Fruit fly (Drosophila melanogaster): ENCODE measurements around the gene CG3288.

The CG3288 gene

dm6 chr3L:20835882-20836281, at the start of gene CG3288:
CG3288 (plus strand) TSS chr3L:20836182.
- TF ChIP-seq CG17801 (GFP tag; optimal IDR thresholded peaks at IDR 0.05; ENCODE audit: partially characterized antibody) = no peak

dm6 chr3L:20787835-20788380, 48.1 kb upstream of the CG3288 start, which contains the start of gene CG11396:
CG11396 (minus strand) TSS chr3L:20788137.
- peak; percentile 3 for TF ChIP-seq CG17801 (GFP tag; optimal IDR thresholded peaks at IDR 0.05; ENCODE audit: partially characterized antibody)

dm6 chr3L:20789299-20789698, 46.7 kb upstream of the CG3288 start:
- TF ChIP-seq CG17801 (GFP tag; optimal IDR thresholded peaks at IDR 0.05; ENCODE audit: partially characterized antibody) = no peak

- no peak for TF ChIP-seq CG17801 (GFP tag; optimal IDR thresholded peaks at IDR 0.05; ENCODE audit: partially characterized antibody)
These were observed 43.3 kb upstream of the CG3288 start, which contains the start of gene Six4 for dm6 chr3L:20792693-20793092. Six4 (minus strand) TSS chr3L:20792777.

dm6 chr3L:20796757-20797156, 39.2 kb upstream of the CG3288 start:
- no peak for TF ChIP-seq CG17801 (GFP tag; optimal IDR thresholded peaks at IDR 0.05; ENCODE audit: partially characterized antibody)

dm6 chr3L:20797379-20797778, 38.6 kb upstream of the CG3288 start:
- TF ChIP-seq CG17801 (GFP tag; optimal IDR thresholded peaks at IDR 0.05; ENCODE audit: partially characterized antibody) = no peak

dm6 chr3L:20798325-20798846, 37.6 kb upstream of the CG3288 start, which contains the start of the genes CG3698 and tzn:
CG3698 (minus strand) TSS chr3L:20798375.
tzn (plus strand) TSS chr3L:20798645.
- peak; percentile 80 for TF ChIP-seq CG17801 (GFP tag; optimal IDR thresholded peaks at IDR 0.05; ENCODE audit: partially characterized antibody)

- no peak for TF ChIP-seq CG17801 (GFP tag; optimal IDR thresholded peaks at IDR 0.05; ENCODE audit: partially characterized antibody)
These were observed 35.8 kb upstream of the CG3288 start, which contains the start of gene Spc105R for dm6 chr3L:20800208-20800607. Spc105R (plus strand) TSS chr3L:20800410.

dm6 chr3L:20809088-20809999, 26.6 kb upstream of the CG3288 start, which contains the start of the genes CG3634 and HIPP1:
CG3634 (minus strand) TSS chr3L:20809272.
HIPP1 (plus strand) TSS chr3L:20809669.
- no peak for TF ChIP-seq CG17801 (GFP tag; optimal IDR thresholded peaks at IDR 0.05; ENCODE audit: partially characterized antibody)

dm6 chr3L:20815666-20816375, 20.2 kb upstream of the CG3288 start, which contains the start of the genes CG3618 and Pka-R1:
CG3618 (minus strand) TSS chr3L:20816075.
Pka-R1 (plus strand) TSS chr3L:20816118.
- TF ChIP-seq CG17801 (GFP tag; optimal IDR thresholded peaks at IDR 0.05; ENCODE audit: partially characterized antibody) = peak; percentile 67

- no peak for TF ChIP-seq CG17801 (GFP tag; optimal IDR thresholded peaks at IDR 0.05; ENCODE audit: partially characterized antibody)
These were observed 18.1 kb upstream of the CG3288 start, which contains the start of gene Mst77F for dm6 chr3L:20817927-20818326. Mst77F (minus strand) TSS chr3L:20818027.

dm6 chr3L:20823206-20823803, 12.7 kb upstream of the CG3288 start:
- no peak for TF ChIP-seq CG17801 (GFP tag; optimal IDR thresholded peaks at IDR 0.05; ENCODE audit: partially characterized antibody)

- TF ChIP-seq CG17801 (GFP tag; optimal IDR thresholded peaks at IDR 0.05; ENCODE audit: partially characterized antibody) = no peak
These were observed 8.8 kb upstream of the CG3288 start for dm6 chr3L:20826950-20827910.

All from ovary, adult (tissue).